Fruit fly (Drosophila melanogaster) whole organism, embryonic: ENCODE measurements around the gene gish.

Source experiments
- Antp ChIP-seq: fragments of 200-800 bp; sonication (Bioruptor generic); optimal IDR thresholded peaks from 3 replicates; lab custom pipeline; 2016; ENCODE audit warnings: missing biosample characterization, missing genetic modification characterization
- Awh ChIP-seq: fragments of 200-800 bp; sonication (Bioruptor generic); IDR thresholded peaks from 2 replicates; pipeline ENCODE4, ENCODE4 v1.3.6; 2022; ENCODE audit warnings: missing biosample characterization, missing genetic modification characterization
- B-H2 ChIP-seq: fragments of 200-800 bp; sonication (Bioruptor generic); optimal IDR thresholded peaks from 2 replicates; lab custom pipeline; 2018; ENCODE audit warnings: missing biosample characterization, mild to moderate bottlenecking, missing genetic modification characterization
- CG10147 ChIP-seq: fragments of 200-800 bp; sonication (Bioruptor generic); optimal IDR thresholded peaks from 2 replicates; lab custom pipeline; 2019; ENCODE audit warnings: missing biosample characterization, mild to moderate bottlenecking, missing genetic modification characterization, moderate library complexity
- CG10209 ChIP-seq: fragments of 200-800 bp; sonication (Bioruptor generic); optimal IDR thresholded peaks from 3 replicates; lab custom pipeline; 2017; ENCODE audit warnings: missing biosample characterization, mild to moderate bottlenecking, missing genetic modification characterization, missing genetic modification reagents
- CG10366 ChIP-seq: fragments of 200-800 bp; sonication (Bioruptor generic); IDR thresholded peaks from 2 replicates; pipeline ENCODE4 v1.3.6; 2022; ENCODE audit warnings: missing biosample characterization, missing genetic modification characterization
- CG10543 ChIP-seq: fragments of 200-800 bp; sonication (Bioruptor generic); optimal IDR thresholded peaks from 3 replicates; lab custom pipeline; 2017; ENCODE audit warnings: missing biosample characterization, mild to moderate bottlenecking, missing genetic modification characterization, moderate library complexity
- CG11247 ChIP-seq: fragments of 200-800 bp; sonication (Bioruptor generic); IDR thresholded peaks from 2 replicates; pipeline ENCODE4 v1.3.6; 2022; ENCODE audit warnings: missing biosample characterization, missing genetic modification characterization
- CG12071 ChIP-seq: fragments of 200-800 bp; sonication (Bioruptor generic); optimal IDR thresholded peaks from 3 replicates; lab custom pipeline; 2018; ENCODE audit warnings: missing biosample characterization, mild to moderate bottlenecking, missing genetic modification characterization
- CG12391 ChIP-seq: fragments of 200-800 bp; sonication (Bioruptor generic); optimal IDR thresholded peaks from 3 replicates; lab custom pipeline; 2018; ENCODE audit warnings: missing biosample characterization, mild to moderate bottlenecking, missing genetic modification characterization, moderate library complexity
- CG12659 ChIP-seq: fragments of 200-800 bp; sonication (Bioruptor generic); optimal IDR thresholded peaks from 3 replicates; lab custom pipeline; 2017; ENCODE audit warnings: mild to moderate bottlenecking, missing biosample characterization, missing genetic modification reagents, missing genetic modification characterization
- CG13424 ChIP-seq: fragments of 200-800 bp; sonication (Bioruptor generic); optimal IDR thresholded peaks from 2 replicates; lab custom pipeline; 2019; ENCODE audit warnings: missing biosample characterization, mild to moderate bottlenecking, missing genetic modification characterization, moderate library complexity
- CG14441 ChIP-seq: fragments of 200-800 bp; sonication (Bioruptor generic); IDR thresholded peaks from 2 replicates; pipeline ENCODE4 v1.3.6; 2022; ENCODE audit warnings: missing biosample characterization, missing genetic modification characterization
- CG17385 ChIP-seq: fragments of 200-800 bp; sonication (Bioruptor generic); optimal IDR thresholded peaks from 3 replicates; lab custom pipeline; 2018; ENCODE audit warnings: missing biosample characterization, mild to moderate bottlenecking, missing genetic modification characterization
- CG17829 ChIP-seq: fragments of 200-800 bp; optimal IDR thresholded peaks from 2 replicates; lab custom pipeline; 2019; ENCODE audit warnings: missing biosample characterization, mild to moderate bottlenecking, missing genetic modification characterization, moderate library complexity
- CG18764 ChIP-seq: fragments of 200-800 bp; sonication (Bioruptor generic); optimal IDR thresholded peaks from 3 replicates; lab custom pipeline; 2016; ENCODE audit warnings: missing biosample characterization, missing genetic modification characterization
- CG30403 ChIP-seq: fragments of 200-800 bp; sonication (Bioruptor generic); optimal IDR thresholded peaks from 3 replicates; lab custom pipeline; 2016; ENCODE audit warnings: missing biosample characterization, missing genetic modification characterization
- CG33213 ChIP-seq: fragments of 200-800 bp; sonication (Bioruptor generic); optimal IDR thresholded peaks from 3 replicates; lab custom pipeline; 2016; ENCODE audit warnings: missing biosample characterization, missing genetic modification characterization
- CG3726 ChIP-seq: fragments of 200-800 bp; sonication (Bioruptor generic); IDR thresholded peaks from 3 replicates; pipeline ENCODE4, ENCODE4 v1.3.6; 2022; ENCODE audit warnings: missing biosample characterization, missing genetic modification characterization
- CG4730 ChIP-seq: fragments of 200-800 bp; sonication (Bioruptor generic); IDR thresholded peaks from 2 replicates; pipeline ENCODE4 v1.3.6; 2022; ENCODE audit warnings: missing biosample characterization, missing genetic modification characterization
- CG5180 ChIP-seq: fragments of 200-800 bp; sonication (Bioruptor generic); optimal IDR thresholded peaks from 3 replicates; lab custom pipeline; 2017; ENCODE audit warnings: missing biosample characterization, missing genetic modification characterization, mild to moderate bottlenecking, moderate library complexity, missing genetic modification reagents
- CG6175 ChIP-seq: fragments of 200-800 bp; sonication (Bioruptor generic); IDR thresholded peaks from 3 replicates; pipeline ENCODE4 v1.3.6; 2022; ENCODE audit warnings: missing biosample characterization, missing genetic modification characterization
- CG6791 ChIP-seq: fragments of 200-800 bp; sonication (Bioruptor generic); IDR thresholded peaks from 3 replicates; pipeline ENCODE4 v1.3.6; 2022; ENCODE audit warnings: missing biosample characterization, missing genetic modification characterization; ENCODE audit not compliant: partially characterized antibody
- CG8388 ChIP-seq: fragments of 200-800 bp; sonication (Bioruptor generic); optimal IDR thresholded peaks from 2 replicates; lab custom pipeline; 2019; ENCODE audit warnings: missing biosample characterization, mild to moderate bottlenecking, missing genetic modification characterization, moderate library complexity
- CG8765 ChIP-seq: fragments of 200-800 bp; sonication (Bioruptor generic); IDR thresholded peaks from 2 replicates; pipeline ENCODE4 v1.3.6; 2022; ENCODE audit warnings: missing biosample characterization, missing genetic modification characterization
- CoRest ChIP-seq: fragments of 200-800 bp; sonication (Bioruptor generic); optimal IDR thresholded peaks from 3 replicates; lab custom pipeline; 2018; ENCODE audit warnings: missing biosample characterization, mild to moderate bottlenecking, missing genetic modification characterization, moderate library complexity
- CrebB ChIP-seq: fragments of 200-800 bp; sonication (Bioruptor generic); optimal IDR thresholded peaks from 3 replicates; lab custom pipeline; 2018; ENCODE audit warnings: missing biosample characterization, mild to moderate bottlenecking, missing genetic modification characterization
- Elba2 ChIP-seq: fragments of 200-800 bp; sonication (Bioruptor generic); optimal IDR thresholded peaks from 3 replicates; lab custom pipeline; 2016; ENCODE audit warnings: missing biosample characterization, missing genetic modification characterization
- Fer1 ChIP-seq: fragments of 200-800 bp; sonication (Bioruptor generic); optimal IDR thresholded peaks from 2 replicates; lab custom pipeline; 2017; ENCODE audit warnings: missing biosample characterization, mild to moderate bottlenecking, missing genetic modification characterization
- Hmr ChIP-seq: fragments of 200-800 bp; sonication (Bioruptor generic); optimal IDR thresholded peaks from 3 replicates; lab custom pipeline; 2017; ENCODE audit warnings: mild to moderate bottlenecking, missing biosample characterization, missing genetic modification reagents, missing genetic modification characterization
- Hr51 ChIP-seq, 2 experiments: fragments of 200-800 bp; sonication (Bioruptor generic); optimal IDR thresholded peaks; 2 replicates in 1 of 2; 3 replicates in 1 of 2; lab custom pipeline; 2016 to 2018; ENCODE audit warnings: missing biosample characterization in 2 of 2, missing genetic modification characterization in 2 of 2, mild to moderate bottlenecking in 1 of 2, moderate library complexity in 1 of 2
- Jarid2 ChIP-seq: fragments of 200-800 bp; sonication (Bioruptor generic); optimal IDR thresholded peaks from 3 replicates; lab custom pipeline; 2017; ENCODE audit warnings: mild to moderate bottlenecking, missing biosample characterization, missing genetic modification reagents, missing genetic modification characterization
- Sox100B ChIP-seq: fragments of 200-800 bp; sonication (Bioruptor generic); optimal IDR thresholded peaks from 3 replicates; lab custom pipeline; 2018; ENCODE audit warnings: missing biosample characterization, mild to moderate bottlenecking, missing genetic modification characterization
- amos ChIP-seq: fragments of 200-800 bp; sonication (Bioruptor generic); IDR thresholded peaks from 2 replicates; pipeline ENCODE4 v1.3.6; 2022; ENCODE audit warnings: missing biosample characterization, missing genetic modification characterization; ENCODE audit not compliant: partially characterized antibody
- btn ChIP-seq: fragments of 200-800 bp; sonication (Bioruptor generic); optimal IDR thresholded peaks from 2 replicates; lab custom pipeline; 2016; ENCODE audit warnings: missing biosample characterization, missing genetic modification characterization
- en ChIP-seq: fragments of 200-800 bp; sonication (Bioruptor generic); optimal IDR thresholded peaks from 2 replicates; lab custom pipeline; 2016; ENCODE audit warnings: missing biosample characterization, missing genetic modification characterization
- grn ChIP-seq: fragments of 200-800 bp; sonication (Bioruptor generic); optimal IDR thresholded peaks from 3 replicates; lab custom pipeline; 2017; ENCODE audit warnings: missing biosample characterization, missing genetic modification characterization
- ken ChIP-seq: fragments of 200-800 bp; sonication (Bioruptor generic); IDR thresholded peaks from 3 replicates; pipeline ENCODE4 v1.3.6; 2022; ENCODE audit warnings: missing biosample characterization, missing genetic modification characterization
- mirr ChIP-seq: fragments of 200-800 bp; sonication (Bioruptor generic); optimal IDR thresholded peaks from 3 replicates; lab custom pipeline; 2018; ENCODE audit warnings: missing biosample characterization, mild to moderate bottlenecking, missing genetic modification characterization
- prd ChIP-seq, 3 experiments: fragments of >200 bp in 2 of 3; fragments of 200-800 bp in 1 of 3; sonication (Bioruptor generic) in 1 of 3; optimal IDR thresholded peaks in 2 of 3; IDR thresholded peaks in 1 of 3; 2 replicates in 2 of 3; 3 replicates in 1 of 3; pipeline versions ENCODE4 v1.3.6 to Lab custom; 2017 to 2022; ENCODE audit warnings: missing biosample characterization in 1 of 3, missing genetic modification characterization in 1 of 3
- pros ChIP-seq: fragments of 200-800 bp; sonication (Bioruptor generic); optimal IDR thresholded peaks from 3 replicates; lab custom pipeline; 2019; ENCODE audit warnings: missing biosample characterization, mild to moderate bottlenecking, missing genetic modification characterization, moderate library complexity
- ranshi ChIP-seq: fragments of 200-800 bp; sonication (Bioruptor generic); IDR thresholded peaks from 2 replicates; pipeline ENCODE4 v1.3.6; 2022; ENCODE audit warnings: missing biosample characterization, missing genetic modification characterization
- schlank ChIP-seq: fragments of 200-800 bp; sonication (Bioruptor generic); optimal IDR thresholded peaks from 2 replicates; lab custom pipeline; 2018; ENCODE audit warnings: missing biosample characterization, mild to moderate bottlenecking, missing genetic modification characterization
- sim ChIP-seq: fragments of 200-800 bp; sonication (Bioruptor generic); IDR thresholded peaks from 2 replicates; pipeline ENCODE4 v1.3.6; 2022; ENCODE audit warnings: missing biosample characterization, missing genetic modification characterization
- sna ChIP-seq: fragments of 200-800 bp; sonication (Bioruptor generic); IDR thresholded peaks from 2 replicates; pipeline ENCODE4 v1.3.6; 2022; ENCODE audit warnings: missing biosample characterization, missing genetic modification characterization; ENCODE audit not compliant: partially characterized antibody
- tap ChIP-seq: fragments of 200-800 bp; optimal IDR thresholded peaks from 3 replicates; lab custom pipeline; 2019; ENCODE audit warnings: missing biosample characterization, mild to moderate bottlenecking, missing genetic modification characterization, moderate library complexity
- z ChIP-seq: fragments of 200-800 bp; sonication (Bioruptor generic); IDR thresholded peaks from 3 replicates; pipeline ENCODE4 v1.3.6; 2022; ENCODE audit warnings: missing biosample characterization, missing genetic modification characterization

gish gene

DNA sequence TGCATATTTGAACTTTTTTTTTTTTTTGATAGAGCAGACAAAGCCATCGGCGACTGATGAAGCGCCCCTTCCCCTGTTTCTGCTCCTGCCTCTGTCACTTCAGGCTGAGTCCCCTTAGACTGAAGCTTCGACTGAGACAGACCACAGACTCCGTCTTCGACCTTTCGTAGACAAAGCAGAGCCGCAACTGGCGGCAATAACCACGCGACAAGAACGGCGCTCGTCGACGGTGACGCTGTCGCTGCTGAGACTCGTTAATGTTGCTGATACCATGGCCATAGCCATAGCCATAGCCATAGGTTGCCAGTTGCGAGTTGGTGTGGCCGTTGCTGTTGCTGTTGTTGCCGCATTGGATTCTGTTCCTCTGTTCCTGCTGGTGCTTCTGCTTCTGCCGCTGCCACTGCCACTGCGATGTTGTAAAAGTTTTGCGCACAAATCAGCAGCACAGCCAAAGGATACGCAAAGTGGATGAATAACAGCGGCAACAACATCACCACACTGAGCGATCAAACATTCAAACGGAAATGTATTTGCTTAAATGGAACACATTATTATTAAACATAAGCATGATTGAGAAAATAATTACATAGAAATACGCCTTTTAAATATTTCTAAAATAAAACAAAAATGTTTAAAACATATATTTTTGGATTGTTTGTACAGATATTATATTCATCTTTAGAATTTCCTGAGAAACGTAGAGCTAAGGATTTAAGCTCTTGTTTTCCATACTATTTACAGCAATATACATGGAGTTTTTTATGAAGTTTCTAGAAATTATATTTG is 48.8 kb upstream of the gish start (continued):
- TF ChIP-seq prd (optimal IDR thresholded peaks at IDR 0.05; lab: Kevin White, UChicago) = no peak
- peak; percentile 47; the same call in 1 of the 3 replicates for TF ChIP-seq prd (GFP tag; IDR thresholded peaks at IDR 0.05; lab: Robert Waterston, UW)
- TF ChIP-seq CG10147 (GFP tag; lab: Kevin White, UChicago) = peak; percentile 3
- TF ChIP-seq CG33213 (GFP tag; lab: Kevin White, UChicago) = no peak
- peak; percentile 8 for TF ChIP-seq Antp (GFP tag; lab: Kevin White, UChicago)
- peak; percentile 35 for TF ChIP-seq B-H2 (GFP tag; lab: Kevin White, UChicago)
- no peak for TF ChIP-seq Elba2 (GFP tag; lab: Kevin White, UChicago)
- TF ChIP-seq CG10209 = no peak
- TF ChIP-seq CG8388 = no peak
- peak; percentile 21 for TF ChIP-seq tap (tag; lab: Kevin White, UChicago)
- TF ChIP-seq ranshi (GFP tag; lab: Robert Waterston, UW) = 0 out of 2 replicates have a peak, but pooled peaks have one; percentile 7
- TF ChIP-seq Sox100B (GFP tag; lab: Kevin White, UChicago) = peak; percentile 45
- no peak for TF ChIP-seq btn (GFP tag; lab: Kevin White, UChicago)
- TF ChIP-seq CG18764 = no peak
- peak; percentile 18 for TF ChIP-seq CrebB (tag; lab: Kevin White, UChicago)
- no peak for TF ChIP-seq CG4730 (GFP tag; lab: Robert Waterston, UW)
- peak; percentile 52; the same call in 1 of the 3 replicates for TF ChIP-seq CG6791 (GFP tag; lab: Robert Waterston, UW)
- peak; percentile 26 for TF ChIP-seq CG12391 (tag; lab: Kevin White, UChicago)
- TF ChIP-seq amos (GFP tag; lab: Robert Waterston, UW) = no peak; the same call in 1 of the 2 replicates
- TF ChIP-seq CG10366 (GFP tag; lab: Robert Waterston, UW) = 0 out of 2 replicates have a peak, but pooled peaks have one; percentile 8
- TF ChIP-seq sna = no peak
- peak; percentile 77 for TF ChIP-seq Jarid2 (GFP tag; lab: Kevin White, UChicago)
- TF ChIP-seq CG3726 = peak; percentile 51; the same call in 1 of the 3 replicates
- no peak for TF ChIP-seq schlank
- no peak for TF ChIP-seq en (GFP tag; lab: Kevin White, UChicago)
- TF ChIP-seq mirr (GFP tag; lab: Kevin White, UChicago) = peak; percentile 55
- TF ChIP-seq ken (GFP tag; lab: Robert Waterston, UW) = no peak
- TF ChIP-seq CG10543 = peak; percentile 72
- peak; percentile 46 for TF ChIP-seq CG12071 (GFP tag; lab: Kevin White, UChicago)
- TF ChIP-seq CG13424 = peak; percentile 55
- TF ChIP-seq Awh (GFP tag; lab: Robert Waterston, UW) = peak; percentile 44; the same call in 1 of the 2 replicates
- peak; percentile 73 for TF ChIP-seq CG5180 (GFP tag; lab: Kevin White, UChicago)
- peak; percentile 43; the same call in 1 of the 2 replicates for TF ChIP-seq CG11247 (GFP tag; lab: Robert Waterston, UW)
- peak in 1 of 2 experiments; percentile 65 for TF ChIP-seq Hr51 (GFP tag; optimal IDR thresholded peaks at IDR 0.05; lab: Kevin White, UChicago)
- TF ChIP-seq CG17829 (tag; lab: Kevin White, UChicago) = no peak
- peak; percentile 12 for TF ChIP-seq CG12659 (GFP tag; lab: Kevin White, UChicago)
- TF ChIP-seq CG6175 (GFP tag; lab: Robert Waterston, UW) = peak; percentile 80
- peak; percentile 49 for TF ChIP-seq pros (GFP tag; lab: Kevin White, UChicago)
- TF ChIP-seq CG8765 = 0 out of 2 replicates have a peak, but pooled peaks have one; percentile 29
- no peak for TF ChIP-seq grn (GFP tag; lab: Kevin White, UChicago)
- TF ChIP-seq z (GFP tag; lab: Robert Waterston, UW) = peak; percentile 51; the same call in 1 of the 3 replicates
- peak; percentile 39 for TF ChIP-seq CoRest (tag; lab: Kevin White, UChicago)
- TF ChIP-seq Hmr (GFP tag; lab: Kevin White, UChicago) = peak; percentile 42
- TF ChIP-seq CG14441 (GFP tag; lab: Robert Waterston, UW) = peak; percentile 15; the same call in 1 of the 2 replicates
- TF ChIP-seq CG17385 (GFP tag; lab: Kevin White, UChicago) = peak; percentile 30
- peak; percentile 55 for TF ChIP-seq Fer1 (GFP tag; lab: Kevin White, UChicago)
- TF ChIP-seq sim (GFP tag; lab: Robert Waterston, UW) = no peak
- TF ChIP-seq CG30403 (GFP tag; lab: Kevin White, UChicago) = peak; percentile 33
